Worm (Caenorhabditis elegans) whole organism, L1 larva: ENCODE data around the gene npr-21.

Experiments used
- C04F5.9 ChIP-seq: sonication (generic microtip); optimal IDR thresholded peaks from 2 replicates; lab custom pipeline; 2016; ENCODE audit warnings: missing genetic modification characterization, missing compliant biosample characterization
- C16A3.4 ChIP-seq: fragments of 150-350 bp; optimal IDR thresholded peaks from 2 replicates; lab custom pipeline; 2014; ENCODE audit warnings: missing biosample characterization, missing genetic modification characterization
- C34B4.2 ChIP-seq: sonication (generic microtip); optimal IDR thresholded peaks from 2 replicates; lab custom pipeline; 2017; ENCODE audit warnings: mild to moderate bottlenecking, missing genetic modification characterization, missing compliant biosample characterization
- F16B12.6 ChIP-seq: fragments of 150-350 bp; optimal IDR thresholded peaks from 2 replicates; lab custom pipeline; 2014; ENCODE audit warnings: missing biosample characterization, missing genetic modification characterization
- aha-1 ChIP-seq: fragments of 150-350 bp; optimal IDR thresholded peaks from 2 replicates; lab custom pipeline; 2014; ENCODE audit warnings: missing biosample characterization, missing genetic modification characterization
- alr-1 ChIP-seq: fragments of 200-800 bp; sonication (Bioruptor generic); optimal IDR thresholded peaks from 2 replicates; lab custom pipeline; 2018; ENCODE audit warnings: borderline replicate concordance, mild to moderate bottlenecking, missing genetic modification characterization, missing compliant biosample characterization
- aly-2 ChIP-seq: fragments of 150-350 bp; optimal IDR thresholded peaks from 2 replicates; lab custom pipeline; 2014; ENCODE audit warnings: missing biosample characterization, missing genetic modification characterization
- ama-1 ChIP-seq: fragments of 150-350 bp; optimal IDR thresholded peaks from 2 replicates; lab custom pipeline; 2014
- blmp-1 ChIP-seq: fragments of 150-350 bp; optimal IDR thresholded peaks from 2 replicates; lab custom pipeline; 2014; ENCODE audit warnings: missing biosample characterization, missing genetic modification characterization
- ceh-8 ChIP-seq: fragments of 200-800 bp; sonication (Bioruptor generic); optimal IDR thresholded peaks from 2 replicates; lab custom pipeline; 2018; ENCODE audit warnings: mild to moderate bottlenecking, missing genetic modification characterization, moderate library complexity, missing compliant biosample characterization
- ceh-82 ChIP-seq, 3 experiments: fragments of 150-350 bp in 1 of 3; sonication (generic microtip) in 2 of 3; optimal IDR thresholded peaks; 2 replicates each; lab custom pipeline; 2014 to 2017; ENCODE audit warnings: missing biosample characterization in 3 of 3, missing genetic modification characterization in 3 of 3
- ces-1 ChIP-seq: fragments of 150-350 bp; optimal IDR thresholded peaks from 2 replicates; lab custom pipeline; 2014; ENCODE audit warnings: missing biosample characterization, missing genetic modification reagents, missing genetic modification characterization
- dsc-1 ChIP-seq: sonication (generic microtip); optimal IDR thresholded peaks from 2 replicates; lab custom pipeline; 2016; ENCODE audit warnings: mild to moderate bottlenecking, missing genetic modification characterization, missing compliant biosample characterization
- efl-1 ChIP-seq, 4 experiments: fragments of 150-350 bp; optimal IDR thresholded peaks in 3 of 4; peaks in 1 of 4; 1 replicate in 1 of 4; 2 replicates in 3 of 4; lab custom pipeline; 2014; ENCODE audit warnings: missing biosample characterization in 2 of 4, missing genetic modification characterization in 2 of 4, missing genetic modification reagents in 2 of 4
- egl-27 ChIP-seq, 2 experiments: fragments of 150-350 bp in 1 of 2; sonication (generic microtip); optimal IDR thresholded peaks; 3 replicates each; lab custom pipeline; 2017 to 2018; ENCODE audit warnings: missing biosample characterization in 2 of 2, missing genetic modification characterization in 2 of 2, missing genetic modification reagents in 2 of 2
- elt-2 ChIP-seq: sonication (generic microtip); optimal IDR thresholded peaks from 2 replicates; lab custom pipeline; 2016; ENCODE audit warnings: missing genetic modification characterization, mild to moderate bottlenecking, inconsistent platforms, missing compliant biosample characterization, missing genetic modification reagents
- elt-3 ChIP-seq, 6 experiments: fragments of 150-350 bp in 1 of 6; sonication (generic microtip); optimal IDR thresholded peaks; 2 replicates each; lab custom pipeline; 2017 to 2018; ENCODE audit warnings: missing biosample characterization in 6 of 6, missing genetic modification characterization in 6 of 6, inconsistent platforms in 1 of 6
- fkh-10 ChIP-seq: sonication (generic microtip); optimal IDR thresholded peaks from 2 replicates; lab custom pipeline; 2017; ENCODE audit warnings: missing biosample characterization, missing genetic modification reagents, missing genetic modification characterization
- fkh-4 ChIP-seq: sonication (generic microtip); optimal IDR thresholded peaks from 2 replicates; lab custom pipeline; 2016; ENCODE audit warnings: missing compliant biosample characterization, missing genetic modification characterization, borderline replicate concordance
- fkh-8 ChIP-seq: sonication (generic microtip); optimal IDR thresholded peaks from 2 replicates; lab custom pipeline; 2016; ENCODE audit warnings: mild to moderate bottlenecking, missing genetic modification characterization, missing compliant biosample characterization
- hlh-17 ChIP-seq: fragments of 200-800 bp; sonication (Bioruptor generic); optimal IDR thresholded peaks from 2 replicates; lab custom pipeline; 2018; ENCODE audit warnings: missing genetic modification characterization, mild to moderate bottlenecking, missing compliant biosample characterization, moderate library complexity, borderline replicate concordance
- irx-1 ChIP-seq: sonication (generic microtip); optimal IDR thresholded peaks from 2 replicates; lab custom pipeline; 2016; ENCODE audit warnings: missing genetic modification characterization, missing compliant biosample characterization
- isw-1 ChIP-seq: fragments of 200-800 bp; sonication (Bioruptor generic); IDR thresholded peaks from 2 replicates; pipeline ENCODE4 v1.3.6; 2022; ENCODE audit warnings: missing genetic modification characterization, missing compliant biosample characterization
- lin-14 ChIP-seq: fragments of 200-800 bp; sonication (Bioruptor generic); optimal IDR thresholded peaks from 2 replicates; lab custom pipeline; 2018; ENCODE audit warnings: mild to moderate bottlenecking, missing genetic modification characterization, moderate library complexity, missing compliant biosample characterization
- mdl-1 ChIP-seq, 2 experiments: fragments of 150-350 bp; optimal IDR thresholded peaks; 2 replicates each; lab custom pipeline; 2014 to 2017; ENCODE audit warnings: missing biosample characterization in 2 of 2, missing genetic modification characterization in 2 of 2, inconsistent platforms in 1 of 2
- mef-2 ChIP-seq: fragments of 150-350 bp; optimal IDR thresholded peaks from 2 replicates; lab custom pipeline; 2014; ENCODE audit warnings: missing biosample characterization, missing genetic modification characterization
- mep-1 ChIP-seq: fragments of 150-350 bp; optimal IDR thresholded peaks from 2 replicates; lab custom pipeline; 2014; ENCODE audit warnings: missing biosample characterization, missing genetic modification characterization
- nhr-11 ChIP-seq: fragments of 150-350 bp; optimal IDR thresholded peaks from 2 replicates; lab custom pipeline; 2014; ENCODE audit warnings: missing biosample characterization, missing genetic modification characterization
- nhr-20 ChIP-seq: sonication (generic microtip); optimal IDR thresholded peaks from 2 replicates; lab custom pipeline; 2016; ENCODE audit warnings: mild to moderate bottlenecking, missing genetic modification characterization, missing compliant biosample characterization
- nhr-237 ChIP-seq: fragments of 150-350 bp; optimal IDR thresholded peaks from 2 replicates; lab custom pipeline; 2014; ENCODE audit warnings: missing biosample characterization, missing genetic modification characterization
- nhr-28 ChIP-seq: fragments of 150-350 bp; optimal IDR thresholded peaks from 2 replicates; lab custom pipeline; 2014; ENCODE audit warnings: missing biosample characterization, missing genetic modification characterization
- nhr-47 ChIP-seq: sonication (generic microtip); optimal IDR thresholded peaks from 2 replicates; lab custom pipeline; 2016; ENCODE audit warnings: mild to moderate bottlenecking, missing genetic modification characterization, moderate library complexity, missing compliant biosample characterization
- nhr-71 ChIP-seq: sonication (generic microtip); optimal IDR thresholded peaks from 2 replicates; lab custom pipeline; 2016; ENCODE audit warnings: mild to moderate bottlenecking, missing genetic modification characterization, moderate library complexity, missing compliant biosample characterization
- nhr-76 ChIP-seq: sonication (generic microtip); optimal IDR thresholded peaks from 2 replicates; lab custom pipeline; 2017; ENCODE audit warnings: missing biosample characterization, missing genetic modification characterization
- nhr-77 ChIP-seq: fragments of 150-350 bp; optimal IDR thresholded peaks from 2 replicates; lab custom pipeline; 2014; ENCODE audit warnings: missing biosample characterization, missing genetic modification characterization
- nhr-84 ChIP-seq: sonication (generic microtip); optimal IDR thresholded peaks from 2 replicates; lab custom pipeline; 2017; ENCODE audit warnings: missing biosample characterization, missing genetic modification characterization
- nhr-90 ChIP-seq: sonication (generic microtip); optimal IDR thresholded peaks from 2 replicates; lab custom pipeline; 2016; ENCODE audit warnings: mild to moderate bottlenecking, missing genetic modification characterization, missing compliant biosample characterization; ENCODE audit not compliant: poor library complexity
- pag-3 ChIP-seq: sonication (generic microtip); optimal IDR thresholded peaks from 2 replicates; lab custom pipeline; 2017; ENCODE audit warnings: missing genetic modification characterization, mild to moderate bottlenecking, missing compliant biosample characterization, antibody characterized with exemption, borderline replicate concordance; ENCODE audit not compliant: insufficient read depth
- pax-3 ChIP-seq: fragments of 200-800 bp; sonication (Bioruptor generic); optimal IDR thresholded peaks from 2 replicates; lab custom pipeline; 2018; ENCODE audit warnings: mild to moderate bottlenecking, missing genetic modification characterization, moderate library complexity, missing compliant biosample characterization
- pqm-1 ChIP-seq: sonication (generic microtip); optimal IDR thresholded peaks from 3 replicates; lab custom pipeline; 2017; ENCODE audit warnings: missing biosample characterization, missing genetic modification characterization
- snu-23 ChIP-seq: sonication (generic microtip); optimal IDR thresholded peaks from 2 replicates; lab custom pipeline; 2016; ENCODE audit warnings: missing genetic modification characterization, missing compliant biosample characterization
- sox-4 ChIP-seq: sonication (generic microtip); optimal IDR thresholded peaks from 2 replicates; lab custom pipeline; 2016; ENCODE audit warnings: missing genetic modification characterization, missing compliant biosample characterization
- sptf-1 ChIP-seq: fragments of 150-350 bp; optimal IDR thresholded peaks from 2 replicates; lab custom pipeline; 2014; ENCODE audit warnings: missing biosample characterization, missing genetic modification characterization
- swsn-7 ChIP-seq: sonication (generic microtip); optimal IDR thresholded peaks from 2 replicates; lab custom pipeline; 2016; ENCODE audit warnings: missing genetic modification characterization, missing compliant biosample characterization
- tbx-2 ChIP-seq: sonication (generic microtip); optimal IDR thresholded peaks from 2 replicates; lab custom pipeline; 2016; ENCODE audit warnings: missing genetic modification characterization, missing compliant biosample characterization
- tlp-1 ChIP-seq: fragments of 150-350 bp; optimal IDR thresholded peaks from 2 replicates; lab custom pipeline; 2014; ENCODE audit warnings: missing biosample characterization, missing genetic modification characterization
- unc-62 ChIP-seq: fragments of 150-350 bp; optimal IDR thresholded peaks from 2 replicates; lab custom pipeline; 2014; ENCODE audit warnings: missing biosample characterization, missing genetic modification reagents, missing genetic modification characterization
- unc-86 ChIP-seq: sonication (generic microtip); optimal IDR thresholded peaks from 2 replicates; lab custom pipeline; 2016; ENCODE audit warnings: missing genetic modification characterization, missing compliant biosample characterization
- unc-98 ChIP-seq: fragments of 200-800 bp; sonication (Bioruptor generic); IDR thresholded peaks from 2 replicates; pipeline ENCODE4 v1.3.6; 2022; ENCODE audit warnings: missing genetic modification characterization, missing compliant biosample characterization
- zag-1 ChIP-seq: fragments of 150-350 bp; optimal IDR thresholded peaks from 2 replicates; lab custom pipeline; 2014; ENCODE audit warnings: missing biosample characterization, missing genetic modification characterization
- zip-4 ChIP-seq: fragments of 200-800 bp; sonication (Bioruptor generic); optimal IDR thresholded peaks from 2 replicates; lab custom pipeline; 2018; ENCODE audit warnings: mild to moderate bottlenecking, missing genetic modification characterization, moderate library complexity, missing compliant biosample characterization
- ztf-11 ChIP-seq, 2 experiments: sonication (generic microtip); optimal IDR thresholded peaks; 2 replicates each; lab custom pipeline; 2016 to 2017; ENCODE audit warnings: missing genetic modification characterization in 2 of 2, missing biosample characterization in 1 of 2, missing compliant biosample characterization in 1 of 2

The npr-21 gene

DNA sequence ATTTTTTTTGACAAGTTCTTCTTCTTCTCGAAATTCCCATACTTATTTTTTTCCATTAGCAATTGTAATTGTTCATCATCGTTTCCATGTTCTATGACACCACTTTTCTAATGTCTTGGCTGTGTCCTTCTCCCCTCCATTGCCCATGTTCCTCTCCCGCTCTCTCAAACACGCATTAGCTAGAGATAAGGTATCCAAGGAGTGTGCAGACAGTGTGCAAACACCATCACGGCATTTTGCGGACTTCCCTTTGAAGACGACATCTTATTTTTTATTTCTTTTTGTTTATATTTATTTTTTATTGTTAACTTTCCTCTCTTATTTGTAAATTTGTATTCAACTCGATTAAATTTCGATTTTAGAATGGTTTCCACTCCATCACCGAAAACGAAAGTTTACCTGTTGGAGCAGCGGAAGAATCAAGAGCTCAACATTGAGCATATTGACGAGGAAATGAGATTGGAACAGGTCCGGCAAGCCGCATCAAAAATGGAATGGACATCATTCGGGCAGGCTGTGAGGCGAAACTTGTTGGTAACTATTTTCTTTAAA, 6.5 kb downstream of the npr-21 start, which contains the start of gene mdt-1.2 (continued):
- TF ChIP-seq unc-86 (tag; lab: Kevin White, UChicago) (peak; percentile 62), irx-1 (tag; lab: Kevin White, UChicago) (peak; percentile 40), nhr-90 (peak; percentile 76), hlh-17 (GFP tag; lab: Kevin White, UChicago) (no peak), nhr-28 (no peak), sox-4 (tag; lab: Kevin White, UChicago) (no peak), nhr-11 (no peak), swsn-7 (tag; lab: Kevin White, UChicago) (peak; percentile 84), pag-3 (tag; lab: Kevin White, UChicago) (no peak), nhr-76 (tag; lab: Kevin White, UChicago) (no peak), fkh-8 (tag; lab: Kevin White, UChicago) (peak; percentile 49), sptf-1 (no peak), elt-3 (tag; optimal IDR thresholded peaks at IDR 0.05; lab: Kevin White, UChicago) (peak in 2 of 6 experiments; percentile 49 to 59), mef-2 (tag; lab: Kevin White, UChicago) (no peak), F16B12.6 (tag; lab: Kevin White, UChicago) (peak; percentile 99), tlp-1 (tag; lab: Kevin White, UChicago) (no peak), zag-1 (no peak), alr-1 (tag; lab: Kevin White, UChicago) (no peak), C34B4.2 (tag; lab: Kevin White, UChicago) (no peak), dsc-1 (tag; lab: Kevin White, UChicago) (peak; percentile 70), efl-1 (optimal IDR thresholded peaks at IDR 0.05; lab: Kevin White, UChicago) (peak; percentile 67 to 75), efl-1 (GFP tag; optimal IDR thresholded peaks at IDR 0.05 in 1 of 2; lab: Kevin White, UChicago) (peak; percentile 53 to 96), nhr-20 (tag; lab: Kevin White, UChicago) (peak; percentile 86), ceh-82 (tag; optimal IDR thresholded peaks at IDR 0.05; lab: Kevin White, UChicago) (peak; percentile 68 to 81 (median 77)), nhr-84 (tag; lab: Kevin White, UChicago) (no peak), fkh-4 (no peak), C04F5.9 (tag; lab: Kevin White, UChicago) (peak; percentile 68), C16A3.4 (tag; lab: Kevin White, UChicago) (peak; percentile 82), egl-27 (tag; optimal IDR thresholded peaks at IDR 0.05; lab: Kevin White, UChicago) (no peak), nhr-47 (tag; lab: Kevin White, UChicago) (peak; percentile 82), ama-1 (no peak), unc-62 (GFP tag; lab: Kevin White, UChicago) (no peak), ces-1 (GFP tag; lab: Kevin White, UChicago) (no peak), aly-2 (tag; lab: Kevin White, UChicago) (no peak), isw-1 (GFP tag; lab: Robert Waterston, UW) (peak; percentile 49), ceh-8 (peak; percentile 24), aha-1 (tag; lab: Kevin White, UChicago) (no peak), nhr-237 (tag; lab: Kevin White, UChicago) (no peak), unc-98 (no peak), fkh-10 (GFP tag; lab: Kevin White, UChicago) (no peak), elt-2 (tag; lab: Kevin White, UChicago) (peak; percentile 34), nhr-71 (tag; lab: Kevin White, UChicago) (peak; percentile 87), zip-4 (GFP tag; lab: Kevin White, UChicago) (no peak), nhr-77 (tag; lab: Kevin White, UChicago) (peak; percentile 47), ztf-11 (tag; optimal IDR thresholded peaks at IDR 0.05; lab: Kevin White, UChicago) (peak in 1 of 2 experiments; percentile 52), blmp-1 (tag; lab: Kevin White, UChicago) (peak; percentile 71), snu-23 (GFP tag; lab: Kevin White, UChicago) (peak; percentile 88), lin-14 (GFP tag; lab: Kevin White, UChicago) (peak; percentile 92), mdl-1 (tag; optimal IDR thresholded peaks at IDR 0.05; lab: Kevin White, UChicago) (peak in 1 of 2 experiments; percentile 86), mep-1 (tag; lab: Kevin White, UChicago) (peak; percentile 95), pax-3 (tag; lab: Kevin White, UChicago) (no peak), pqm-1 (tag; lab: Kevin White, UChicago) (no peak), tbx-2 (tag; lab: Kevin White, UChicago) (peak; percentile 77)
